Fruit fly (Drosophila melanogaster) whole organism, prepupa: Measurements from ENCODE around the gene fng.

Experiments used
- CG16779 ChIP-seq: fragments of 200-800 bp; sonication (Bioruptor generic); optimal IDR thresholded peaks from 3 replicates; lab custom pipeline; 2017; ENCODE audit warnings: missing biosample characterization, mild to moderate bottlenecking, missing genetic modification characterization
- CG31627 ChIP-seq: fragments of 200-800 bp; sonication (Bioruptor generic); optimal IDR thresholded peaks from 3 replicates; lab custom pipeline; 2016; ENCODE audit warnings: missing biosample characterization, missing genetic modification characterization
- CG6854 ChIP-seq: fragments of 200-800 bp; sonication (Bioruptor generic); optimal IDR thresholded peaks from 2 replicates; lab custom pipeline; 2017; ENCODE audit warnings: missing biosample characterization, mild to moderate bottlenecking, missing genetic modification characterization
- CG7368 ChIP-seq: fragments of 200-800 bp; sonication (Bioruptor generic); optimal IDR thresholded peaks from 3 replicates; lab custom pipeline; 2016; ENCODE audit warnings: missing biosample characterization, missing genetic modification characterization
- CG8319 ChIP-seq: fragments of 200-800 bp; sonication (Bioruptor generic); optimal IDR thresholded peaks from 3 replicates; lab custom pipeline; 2016; ENCODE audit warnings: missing biosample characterization, missing genetic modification characterization
- CG8632 ChIP-seq: fragments of 200-800 bp; sonication (Bioruptor generic); optimal IDR thresholded peaks from 3 replicates; lab custom pipeline; 2016; ENCODE audit warnings: missing biosample characterization, missing genetic modification characterization
- Eip75B ChIP-seq: fragments of 200-800 bp; sonication (Bioruptor generic); optimal IDR thresholded peaks from 3 replicates; lab custom pipeline; 2016; ENCODE audit warnings: missing biosample characterization, missing genetic modification characterization
- Eip78C ChIP-seq: fragments of 200-800 bp; sonication (Bioruptor generic); peaks from one replicate; lab custom pipeline; 2016; ENCODE audit warnings: missing biosample characterization, missing genetic modification characterization
- Hr4 ChIP-seq: fragments of 200-800 bp; sonication (Bioruptor generic); optimal IDR thresholded peaks from 3 replicates; lab custom pipeline; 2016; ENCODE audit warnings: missing biosample characterization, missing genetic modification characterization
- Met ChIP-seq: fragments of 200-800 bp; sonication (Bioruptor generic); optimal IDR thresholded peaks from 3 replicates; lab custom pipeline; 2016; ENCODE audit warnings: missing biosample characterization, missing genetic modification characterization
- pdm3 ChIP-seq: fragments of 200-800 bp; sonication (Bioruptor generic); optimal IDR thresholded peaks from 3 replicates; lab custom pipeline; 2016; ENCODE audit warnings: missing biosample characterization, missing genetic modification characterization
- topi ChIP-seq: fragments of 200-800 bp; sonication (Bioruptor generic); optimal IDR thresholded peaks from 3 replicates; lab custom pipeline; 2016; ENCODE audit warnings: missing biosample characterization, missing genetic modification characterization

DNA sequence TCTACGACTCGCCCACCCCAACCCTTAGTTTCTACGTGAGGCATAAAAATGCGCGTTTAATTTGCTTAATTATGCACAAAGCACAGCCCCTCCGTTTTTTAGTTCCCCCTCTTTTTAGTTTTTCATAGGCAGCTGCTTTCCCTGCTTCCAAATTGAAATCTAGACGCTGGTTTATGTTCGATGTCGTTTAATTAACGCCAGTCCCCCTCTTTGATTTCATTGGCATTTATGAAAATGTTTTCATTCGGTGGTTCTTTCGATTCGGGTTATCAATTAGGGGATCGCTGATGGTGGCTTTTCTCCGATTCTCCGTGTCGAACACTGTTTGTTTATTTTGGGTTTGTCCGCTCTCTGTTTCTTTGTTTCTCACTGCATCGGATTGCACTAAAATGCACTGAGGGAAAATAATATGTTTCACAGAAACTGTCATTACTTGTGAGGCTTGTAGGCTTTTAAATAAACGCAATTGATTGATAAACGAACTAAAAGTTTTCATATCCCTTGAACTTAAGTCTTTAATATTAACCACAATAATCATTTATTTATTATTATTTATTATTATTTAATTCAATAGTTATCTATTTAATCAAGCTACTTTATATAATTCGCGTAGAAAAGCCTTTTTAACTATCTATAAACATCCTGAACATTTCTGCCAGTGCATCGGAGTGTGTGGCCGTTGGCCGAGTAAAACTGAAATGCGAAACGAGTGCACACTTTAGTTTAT is 19.1 kb downstream of the fng start:
- TF ChIP-seq CG8319 (GFP tag; lab: Kevin White, UChicago) (peak; percentile 27), pdm3 (GFP tag; lab: Kevin White, UChicago) (peak; percentile 1), CG7368 (GFP tag; lab: Kevin White, UChicago) (peak; percentile 60), Eip75B (GFP tag; lab: Kevin White, UChicago) (peak; percentile 62), Met (GFP tag; lab: Kevin White, UChicago) (peak; percentile 40), Eip78C (GFP tag; lab: Kevin White, UChicago) (peak; percentile 90), CG16779 (tag; lab: Kevin White, UChicago) (peak; percentile 57), CG31627 (GFP tag; lab: Kevin White, UChicago) (no peak), Hr4 (GFP tag; lab: Kevin White, UChicago) (peak; percentile 56), CG6854 (GFP tag; lab: Kevin White, UChicago) (no peak), CG8632 (peak; percentile 80), topi (GFP tag; lab: Kevin White, UChicago) (peak; percentile 36)
